Worm (Caenorhabditis elegans) whole organism, late embryonic: ENCODE measurements around the gene bath-3.

ENCODE experiments used
- C08G9.2 ChIP-seq: sonication (generic microtip); optimal IDR thresholded peaks from 2 replicates; lab custom pipeline; 2016; ENCODE audit warnings: mild to moderate bottlenecking, missing genetic modification characterization, moderate library complexity, missing compliant biosample characterization
- Y22D7AL.16 ChIP-seq: sonication (generic microtip); optimal IDR thresholded peaks from 2 replicates; lab custom pipeline; 2016; ENCODE audit warnings: missing genetic modification characterization, missing compliant biosample characterization
- ama-1 ChIP-seq: fragments of 150-350 bp; optimal IDR thresholded peaks from 2 replicates; lab custom pipeline; 2014
- ceh-31 ChIP-seq: sonication (generic microtip); optimal IDR thresholded peaks from 2 replicates; lab custom pipeline; 2016; ENCODE audit warnings: missing genetic modification characterization, missing compliant biosample characterization
- ceh-9 ChIP-seq: sonication (generic microtip); optimal IDR thresholded peaks from 2 replicates; lab custom pipeline; 2016; ENCODE audit warnings: mild to moderate bottlenecking, missing genetic modification characterization, inconsistent platforms, missing compliant biosample characterization
- dve-1 ChIP-seq: sonication (generic microtip); optimal IDR thresholded peaks from 2 replicates; lab custom pipeline; 2017; ENCODE audit warnings: antibody characterized with exemption, mild to moderate bottlenecking, missing genetic modification characterization, missing compliant biosample characterization
- elt-2 ChIP-seq: sonication (generic microtip); optimal IDR thresholded peaks from 2 replicates; lab custom pipeline; 2016; ENCODE audit warnings: missing genetic modification reagents, missing genetic modification characterization, missing compliant biosample characterization
- gmeb-2 ChIP-seq: sonication (generic microtip); optimal IDR thresholded peaks from 2 replicates; lab custom pipeline; 2016; ENCODE audit warnings: missing genetic modification characterization, inconsistent platforms, missing compliant biosample characterization
- hlh-30 ChIP-seq: sonication (generic microtip); optimal IDR thresholded peaks from 2 replicates; lab custom pipeline; 2017; ENCODE audit warnings: antibody characterized with exemption, missing genetic modification characterization, missing compliant biosample characterization; ENCODE audit not compliant: insufficient read depth
- odd-2 ChIP-seq: sonication (generic microtip); optimal IDR thresholded peaks from 2 replicates; lab custom pipeline; 2017; ENCODE audit warnings: antibody characterized with exemption, mild to moderate bottlenecking, missing genetic modification characterization, missing compliant biosample characterization
- pha-4 ChIP-seq: fragments of 150-350 bp; optimal IDR thresholded peaks from 2 replicates; lab custom pipeline; 2018; ENCODE audit warnings: missing biosample characterization, missing genetic modification reagents, missing genetic modification characterization
- pqm-1 ChIP-seq: sonication (generic microtip); optimal IDR thresholded peaks from 2 replicates; lab custom pipeline; 2016; ENCODE audit warnings: missing genetic modification characterization, missing compliant biosample characterization
- tbx-2 ChIP-seq: sonication (generic microtip); optimal IDR thresholded peaks from 2 replicates; lab custom pipeline; 2016; ENCODE audit warnings: missing genetic modification characterization, missing compliant biosample characterization
- tbx-7 ChIP-seq: sonication (generic microtip); optimal IDR thresholded peaks from 2 replicates; lab custom pipeline; 2016; ENCODE audit warnings: missing genotype, missing genetic modification characterization, missing compliant biosample characterization

DNA sequence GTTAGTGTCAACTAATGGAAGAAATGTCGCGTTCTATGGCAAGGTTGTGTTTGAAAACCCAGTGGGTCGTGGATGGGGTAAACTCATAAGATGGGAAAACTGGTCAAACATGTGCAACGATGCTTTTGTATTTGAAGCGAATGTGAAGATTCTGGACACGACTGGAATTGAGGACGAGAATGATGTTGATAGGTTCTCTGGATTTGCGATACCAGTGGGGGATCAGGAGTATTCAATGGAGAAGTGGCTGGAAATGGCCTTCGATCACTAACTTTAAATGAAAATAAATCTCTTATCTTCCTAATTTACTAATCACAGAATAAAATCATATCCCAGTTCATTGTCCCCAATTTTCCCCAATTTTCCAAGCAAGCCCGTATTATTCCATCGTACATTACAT lies 19.1 kb downstream of the bath-3 start:
- TF ChIP-seq Y22D7AL.16 (tag; lab: Kevin White, UChicago) (no peak), ama-1 (lab: Kevin White, UChicago) (no peak), pqm-1 (no peak), C08G9.2 (no peak), ceh-9 (tag; lab: Kevin White, UChicago) (no peak), hlh-30 (tag; lab: Kevin White, UChicago) (no peak), elt-2 (tag; lab: Kevin White, UChicago) (no peak), odd-2 (tag; lab: Kevin White, UChicago) (no peak), pha-4 (tag; lab: Kevin White, UChicago) (no peak), ceh-31 (tag; lab: Kevin White, UChicago) (no peak), gmeb-2 (tag; lab: Kevin White, UChicago) (no peak), tbx-2 (tag; lab: Kevin White, UChicago) (no peak), dve-1 (no peak), tbx-7 (tag; lab: Kevin White, UChicago) (no peak)
